Worm (Caenorhabditis elegans) whole organism, midembryonic: ENCODE results near the gene rpb-2.
"Not testable (repeated sequence)": the region's sequence is repeated elsewhere in the genome, so short reads cannot be mapped to it uniquely, and the experiment has no call there.

Experiments
- T22C8.4 ChIP-seq: fragments of 200-800 bp; sonication (Bioruptor generic); IDR thresholded peaks from 2 replicates; pipeline ENCODE4 v1.3.6; 2022; ENCODE audit warnings: missing genetic modification characterization, missing compliant biosample characterization
- cog-1 ChIP-seq: sonication (generic microtip); optimal IDR thresholded peaks from 2 replicates; lab custom pipeline; 2016; ENCODE audit warnings: missing genetic modification characterization, missing compliant biosample characterization
- flt-1 ChIP-seq: fragments of 200-800 bp; sonication (Bioruptor generic); IDR thresholded peaks from 2 replicates; pipeline ENCODE4 v1.3.6; 2022; ENCODE audit warnings: missing genetic modification characterization, missing compliant biosample characterization
- klf-2 ChIP-seq: fragments of 200-800 bp; sonication (Bioruptor generic); conservative IDR thresholded peaks from 2 replicates; pipeline ENCODE4 v1.3.6; 2022; ENCODE audit warnings: missing genetic modification reagents, missing genetic modification characterization, missing compliant biosample characterization
- med-1 ChIP-seq: sonication (generic microtip); optimal IDR thresholded peaks from 2 replicates; lab custom pipeline; 2017; ENCODE audit warnings: missing genetic modification characterization, mild to moderate bottlenecking, missing compliant biosample characterization, antibody characterized with exemption, missing genetic modification reagents; ENCODE audit not compliant: insufficient read depth
- ref-1 ChIP-seq: fragments of 200-800 bp; sonication (Bioruptor generic); conservative IDR thresholded peaks from 2 replicates; pipeline ENCODE4 v1.3.6; 2022; ENCODE audit warnings: missing genetic modification reagents, missing genetic modification characterization, missing compliant biosample characterization
- tab-1 ChIP-seq: fragments of 200-800 bp; sonication (Bioruptor generic); IDR thresholded peaks from 2 replicates; pipeline ENCODE4 v1.3.6; 2022; ENCODE audit warnings: missing genetic modification characterization, missing compliant biosample characterization
- ztf-23 ChIP-seq: fragments of 200-800 bp; sonication (Bioruptor generic); IDR thresholded peaks from 2 replicates; pipeline ENCODE4 v1.3.6; 2022; ENCODE audit warnings: missing genetic modification reagents, missing genetic modification characterization, missing compliant biosample characterization
- ztf-29 ChIP-seq: fragments of 200-800 bp; sonication (Bioruptor generic); IDR thresholded peaks from 2 replicates; pipeline ENCODE4 v1.3.6; 2022; ENCODE audit warnings: missing genetic modification reagents, missing genetic modification characterization, missing compliant biosample characterization

The rpb-2 gene

ce11 chrIII:4965271-4965670, 25.9 kb downstream of the rpb-2 start, which contains the start of gene nca-2:
Gene nca-2, plus strand, starts transcription at chrIII:4965571.
- TF ChIP-seq tab-1 (no peak), ref-1 (GFP tag; lab: Robert Waterston, UW) (no peak), klf-2 (no peak), flt-1 (no peak), ztf-23 (no peak), cog-1 (no peak), ztf-29 (GFP tag; lab: Robert Waterston, UW) (no peak), med-1 (GFP tag; lab: Kevin White, UChicago) (no peak), T22C8.4 (no peak)

ce11 chrIII:4967236-4967635, 27.9 kb downstream of the rpb-2 start:
- TF ChIP-seq ztf-29 (GFP tag; lab: Robert Waterston, UW) (no peak), flt-1 (no peak), cog-1 (no peak), med-1 (GFP tag; lab: Kevin White, UChicago) (no peak), ref-1 (GFP tag; lab: Robert Waterston, UW) (no peak)

ce11 chrIII:4968146-4968545, 28.8 kb downstream of the rpb-2 start:
- TF ChIP-seq ztf-23, result no peak
- TF ChIP-seq T22C8.4, result no peak
- TF ChIP-seq med-1 (GFP tag; lab: Kevin White, UChicago), result no peak
- no peak for TF ChIP-seq ztf-29 (GFP tag; lab: Robert Waterston, UW)
- TF ChIP-seq ref-1 (GFP tag; lab: Robert Waterston, UW), result no peak
- TF ChIP-seq tab-1, result no peak
- TF ChIP-seq flt-1, result no peak
- TF ChIP-seq klf-2, result no peak
- no peak for TF ChIP-seq cog-1

- not testable (repeated sequence) for TF ChIP-seq T22C8.4; tab-1; med-1 (GFP tag; lab: Kevin White, UChicago)
These were observed 41.0 kb downstream of the rpb-2 start, which contains the start of gene C27F2.6 for ce11 chrIII:4980367-4980766. Gene C27F2.6, minus strand, starts transcription at chrIII:4980467.

- TF ChIP-seq ztf-23, result no peak
- TF ChIP-seq T22C8.4, result no peak
- no peak for TF ChIP-seq ztf-29 (GFP tag; lab: Robert Waterston, UW)
- TF ChIP-seq med-1 (GFP tag; lab: Kevin White, UChicago), result no peak
These were observed 44.6 kb downstream of the rpb-2 start for ce11 chrIII:4983961-4984360.

ce11 chrIII:4984444-4985086, 45.2 kb downstream of the rpb-2 start, which contains the start of gene C27F2.7:
Gene C27F2.7, minus strand, starts transcription at chrIII:4984494.
- no peak for TF ChIP-seq tab-1
- no peak for TF ChIP-seq klf-2
- no peak for TF ChIP-seq ztf-29 (GFP tag; lab: Robert Waterston, UW)
- no peak for TF ChIP-seq flt-1
- TF ChIP-seq med-1 (GFP tag; lab: Kevin White, UChicago), result no peak
- TF ChIP-seq T22C8.4, result no peak
- TF ChIP-seq ztf-23, result no peak
- TF ChIP-seq ref-1 (GFP tag; lab: Robert Waterston, UW), result no peak
- TF ChIP-seq cog-1, result no peak

ce11 chrIII:4986790-4987259, 47.5 kb downstream of the rpb-2 start, which contains the start of the genes C27F2.10 and wdr-60:
Gene C27F2.10, minus strand, starts transcription at chrIII:4986898.
Gene wdr-60, plus strand, starts transcription at chrIII:4987209.
- TF ChIP-seq flt-1 (0 out of 2 replicates have a peak, but pooled peaks have one; percentile 42), klf-2 (no peak)

- no peak for TF ChIP-seq cog-1
- no peak for TF ChIP-seq flt-1
- TF ChIP-seq klf-2, result no peak
- no peak for TF ChIP-seq tab-1
These were observed 48.3 kb downstream of the rpb-2 start for ce11 chrIII:4987666-4988065.
